Fruit fly (Drosophila melanogaster) whole organism, embryonic: Measurements from ENCODE around the gene nerfin-2.

Experiments
- Atf-2 ChIP-seq: fragments of 200-800 bp; sonication (Bioruptor generic); optimal IDR thresholded peaks from 2 replicates; lab custom pipeline; 2016; ENCODE audit warnings: missing biosample characterization, missing genetic modification characterization
- CG10209 ChIP-seq: fragments of 200-800 bp; sonication (Bioruptor generic); optimal IDR thresholded peaks from 3 replicates; lab custom pipeline; 2017; ENCODE audit warnings: missing biosample characterization, mild to moderate bottlenecking, missing genetic modification characterization, missing genetic modification reagents
- CG10321 ChIP-seq: fragments of 200-800 bp; sonication (Bioruptor generic); IDR thresholded peaks from 2 replicates; pipeline ENCODE4 v1.3.6; 2022; ENCODE audit warnings: missing biosample characterization, missing genetic modification characterization
- CG10654 ChIP-seq: fragments of 200-800 bp; sonication (Bioruptor generic); optimal IDR thresholded peaks from 2 replicates; lab custom pipeline; 2016; ENCODE audit warnings: missing biosample characterization, missing genetic modification characterization
- CG11247 ChIP-seq: fragments of 200-800 bp; sonication (Bioruptor generic); IDR thresholded peaks from 2 replicates; pipeline ENCODE4 v1.3.6; 2022; ENCODE audit warnings: missing biosample characterization, missing genetic modification characterization
- CG12071 ChIP-seq: fragments of 200-800 bp; sonication (Bioruptor generic); optimal IDR thresholded peaks from 3 replicates; lab custom pipeline; 2018; ENCODE audit warnings: missing biosample characterization, mild to moderate bottlenecking, missing genetic modification characterization
- CG14014 ChIP-seq: fragments of 200-800 bp; sonication (Bioruptor generic); IDR thresholded peaks from 2 replicates; pipeline ENCODE4 v1.3.6; 2022; ENCODE audit warnings: missing biosample characterization, missing genetic modification characterization
- CG16815 ChIP-seq: fragments of 200-800 bp; sonication (Bioruptor generic); optimal IDR thresholded peaks from 3 replicates; lab custom pipeline; 2017; ENCODE audit warnings: missing biosample characterization, mild to moderate bottlenecking, missing genetic modification characterization
- CG17361 ChIP-seq: fragments of 200-800 bp; sonication (Bioruptor generic); IDR thresholded peaks from 3 replicates; pipeline ENCODE4 v1.3.6; 2022; ENCODE audit warnings: missing biosample characterization, missing genetic modification characterization
- CG17802 ChIP-seq: fragments of 200-800 bp; sonication (Bioruptor generic); optimal IDR thresholded peaks from 2 replicates; lab custom pipeline; 2018; ENCODE audit warnings: missing biosample characterization, mild to moderate bottlenecking, missing genetic modification characterization, moderate library complexity
- CG32532 ChIP-seq: fragments of 200-800 bp; sonication (Bioruptor generic); IDR thresholded peaks from 2 replicates; pipeline ENCODE4 v1.3.6; 2022; ENCODE audit warnings: missing biosample characterization, missing genetic modification characterization
- CG34224 ChIP-seq: fragments of 200-800 bp; sonication (Bioruptor generic); IDR thresholded peaks from 3 replicates; pipeline ENCODE4 v1.3.6; 2022; ENCODE audit warnings: missing biosample characterization, missing genetic modification characterization; ENCODE audit not compliant: partially characterized antibody
- CG3847 ChIP-seq: fragments of 200-800 bp; sonication (Bioruptor generic); IDR thresholded peaks from 2 replicates; pipeline ENCODE4 v1.3.6; 2022; ENCODE audit warnings: missing biosample characterization, missing genetic modification characterization
- CG42726 ChIP-seq: fragments of 200-800 bp; sonication (Bioruptor generic); IDR thresholded peaks from 2 replicates; pipeline ENCODE4 v1.3.6; 2022; ENCODE audit warnings: missing biosample characterization, missing genetic modification characterization; ENCODE audit not compliant: partially characterized antibody
- CG4282 ChIP-seq: fragments of 200-800 bp; sonication (Bioruptor generic); optimal IDR thresholded peaks from 2 replicates; lab custom pipeline; 2016; ENCODE audit warnings: missing biosample characterization, missing genetic modification characterization
- CG4360 ChIP-seq: fragments of 200-800 bp; sonication (Bioruptor generic); IDR thresholded peaks from 2 replicates; pipeline ENCODE4 v1.3.6; 2022; ENCODE audit warnings: missing biosample characterization, missing genetic modification characterization
- CG43689 ChIP-seq: fragments of 200-800 bp; sonication (Bioruptor generic); IDR thresholded peaks from 2 replicates; pipeline ENCODE4 v1.3.6; 2022; ENCODE audit warnings: missing biosample characterization, missing genetic modification characterization
- CG4424 ChIP-seq: fragments of 200-800 bp; sonication (Bioruptor generic); optimal IDR thresholded peaks from 3 replicates; lab custom pipeline; 2016; ENCODE audit warnings: missing biosample characterization, missing genetic modification characterization
- CG6254 ChIP-seq: fragments of 200-800 bp; sonication (Bioruptor generic); optimal IDR thresholded peaks from 3 replicates; lab custom pipeline; 2017; ENCODE audit warnings: mild to moderate bottlenecking, missing biosample characterization, missing genetic modification reagents, missing genetic modification characterization
- CG8944 ChIP-seq: fragments of 200-800 bp; sonication (Bioruptor generic); optimal IDR thresholded peaks from 3 replicates; lab custom pipeline; 2016; ENCODE audit warnings: missing biosample characterization, missing genetic modification characterization
- CG9876 ChIP-seq: fragments of 200-800 bp; sonication (Bioruptor generic); optimal IDR thresholded peaks from 2 replicates; lab custom pipeline; 2016; ENCODE audit warnings: missing biosample characterization, missing genetic modification characterization
- CTCF ChIP-seq: fragments of 200-800 bp; sonication (Bioruptor generic); optimal IDR thresholded peaks from 2 replicates; lab custom pipeline; 2017; ENCODE audit warnings: missing biosample characterization, mild to moderate bottlenecking, missing genetic modification characterization, moderate library complexity
- D ChIP-seq, 2 experiments: fragments of 200-800 bp in 1 of 2; fragments of >200 bp in 1 of 2; sonication (Bioruptor generic) in 1 of 2; optimal IDR thresholded peaks; 2 replicates in 1 of 2; 3 replicates in 1 of 2; lab custom pipeline; 2017; ENCODE audit warnings: mild to moderate bottlenecking in 1 of 2, missing biosample characterization in 1 of 2, missing genetic modification characterization in 1 of 2, missing genetic modification reagents in 1 of 2
- Deaf1 ChIP-seq: fragments of 200-800 bp; optimal IDR thresholded peaks from 3 replicates; lab custom pipeline; 2019; ENCODE audit warnings: missing biosample characterization, mild to moderate bottlenecking, missing genetic modification characterization, moderate library complexity
- Doc2 ChIP-seq: fragments of 200-800 bp; sonication (Bioruptor generic); IDR thresholded peaks from 2 replicates; pipeline ENCODE4 v1.3.6; 2022; ENCODE audit warnings: missing biosample characterization, missing genetic modification characterization
- HmgZ ChIP-seq: fragments of 200-800 bp; sonication (Bioruptor generic); optimal IDR thresholded peaks from 2 replicates; lab custom pipeline; 2018; ENCODE audit warnings: missing biosample characterization, mild to moderate bottlenecking, missing genetic modification characterization
- MESR4 ChIP-seq: fragments of 200-800 bp; sonication (Bioruptor generic); optimal IDR thresholded peaks from 2 replicates; lab custom pipeline; 2018; ENCODE audit warnings: missing biosample characterization, mild to moderate bottlenecking, missing genetic modification characterization, moderate library complexity
- NC2α ChIP-seq: fragments of 200-800 bp; sonication (Bioruptor generic); optimal IDR thresholded peaks from 2 replicates; lab custom pipeline; 2016; ENCODE audit warnings: missing biosample characterization, missing genetic modification characterization
- NK7.1 ChIP-seq: fragments of 200-800 bp; sonication (Bioruptor generic); optimal IDR thresholded peaks from 3 replicates; lab custom pipeline; 2016; ENCODE audit warnings: missing biosample characterization, missing genetic modification characterization
- Spps ChIP-seq: fragments of 200-800 bp; sonication (Bioruptor generic); optimal IDR thresholded peaks from 2 replicates; lab custom pipeline; 2018; ENCODE audit warnings: missing biosample characterization, mild to moderate bottlenecking, missing genetic modification characterization
- ara ChIP-seq: fragments of 200-800 bp; sonication (Bioruptor generic); IDR thresholded peaks from 2 replicates; pipeline ENCODE4 v1.3.6; 2022; ENCODE audit warnings: missing biosample characterization, missing genetic modification characterization
- ase ChIP-seq: fragments of 200-800 bp; sonication (Bioruptor generic); IDR thresholded peaks from 3 replicates; pipeline ENCODE4 v1.3.6; 2022; ENCODE audit warnings: missing biosample characterization, missing genetic modification characterization
- bcd ChIP-seq: fragments of 200-800 bp; sonication (Bioruptor generic); optimal IDR thresholded peaks from 2 replicates; lab custom pipeline; 2017; ENCODE audit warnings: missing biosample characterization, mild to moderate bottlenecking, missing genetic modification characterization
- caup ChIP-seq: fragments of 200-800 bp; sonication (Bioruptor generic); optimal IDR thresholded peaks from 3 replicates; lab custom pipeline; 2017; ENCODE audit warnings: missing biosample characterization, mild to moderate bottlenecking, missing genetic modification characterization, moderate library complexity; ENCODE audit not compliant: severe bottlenecking
- chif ChIP-seq, 2 experiments: fragments of 200-800 bp; sonication (Bioruptor generic); optimal IDR thresholded peaks; 3 replicates each; lab custom pipeline; 2016; ENCODE audit warnings: missing biosample characterization in 2 of 2, missing genetic modification characterization in 2 of 2
- dati ChIP-seq: fragments of 200-800 bp; sonication (Bioruptor generic); IDR thresholded peaks from 2 replicates; pipeline ENCODE4 v1.3.6; 2022; ENCODE audit warnings: missing biosample characterization, missing genetic modification characterization
- esg ChIP-seq: fragments of 200-800 bp; sonication (Bioruptor generic); conservative IDR thresholded peaks from 2 replicates; pipeline ENCODE4 v1.3.6; 2022; ENCODE audit warnings: missing biosample characterization, missing genetic modification characterization
- fru ChIP-seq: fragments of >200 bp; optimal IDR thresholded peaks from 2 replicates; lab custom pipeline; 2017
- gem ChIP-seq: fragments of 200-800 bp; sonication (Bioruptor generic); optimal IDR thresholded peaks from 2 replicates; lab custom pipeline; 2019; ENCODE audit warnings: missing biosample characterization, mild to moderate bottlenecking, missing genetic modification characterization, moderate library complexity
- h ChIP-seq: fragments of >200 bp; optimal IDR thresholded peaks from 2 replicates; lab custom pipeline; 2017
- insv ChIP-seq, 2 experiments: fragments of 200-800 bp; sonication (Bioruptor generic); optimal IDR thresholded peaks; 3 replicates each; lab custom pipeline; 2016 to 2018; ENCODE audit warnings: missing biosample characterization in 2 of 2, missing genetic modification characterization in 2 of 2
- ken ChIP-seq: fragments of 200-800 bp; sonication (Bioruptor generic); IDR thresholded peaks from 3 replicates; pipeline ENCODE4 v1.3.6; 2022; ENCODE audit warnings: missing biosample characterization, missing genetic modification characterization
- lmd ChIP-seq: fragments of 200-800 bp; sonication (Bioruptor generic); IDR thresholded peaks from 2 replicates; pipeline ENCODE4 v1.3.6; 2022; ENCODE audit warnings: missing biosample characterization, missing genetic modification characterization
- luna ChIP-seq: fragments of 200-800 bp; sonication (Bioruptor generic); optimal IDR thresholded peaks from 2 replicates; lab custom pipeline; 2016; ENCODE audit warnings: missing biosample characterization, missing genetic modification characterization
- mam ChIP-seq: fragments of 200-800 bp; sonication (Bioruptor generic); optimal IDR thresholded peaks from 3 replicates; lab custom pipeline; 2016; ENCODE audit warnings: missing biosample characterization, missing genetic modification characterization
- nerfin-1 ChIP-seq: fragments of 200-800 bp; sonication (Bioruptor generic); optimal IDR thresholded peaks from 3 replicates; lab custom pipeline; 2019; ENCODE audit warnings: missing biosample characterization, mild to moderate bottlenecking, missing genetic modification characterization, moderate library complexity
- nmo ChIP-seq: fragments of 200-800 bp; sonication (Bioruptor generic); optimal IDR thresholded peaks from 2 replicates; lab custom pipeline; 2018; ENCODE audit warnings: missing biosample characterization, mild to moderate bottlenecking, missing genetic modification characterization, moderate library complexity
- row ChIP-seq: fragments of 200-800 bp; sonication (Bioruptor generic); IDR thresholded peaks from 3 replicates; pipeline ENCODE4 v1.3.6; 2022; ENCODE audit warnings: missing biosample characterization, missing genetic modification characterization
- sima ChIP-seq: fragments of 200-800 bp; sonication (Bioruptor generic); optimal IDR thresholded peaks from 2 replicates; lab custom pipeline; 2016; ENCODE audit warnings: missing biosample characterization, missing genetic modification characterization
- stc ChIP-seq: fragments of 200-800 bp; sonication (Bioruptor generic); IDR thresholded peaks from 2 replicates; pipeline ENCODE4 v1.3.6; 2022; ENCODE audit warnings: missing biosample characterization, missing genetic modification characterization
- sug ChIP-seq: fragments of 200-800 bp; optimal IDR thresholded peaks from 2 replicates; lab custom pipeline; 2019; ENCODE audit warnings: missing biosample characterization, mild to moderate bottlenecking, missing genetic modification characterization, moderate library complexity
- vvl ChIP-seq: fragments of 200-800 bp; sonication (Bioruptor generic); IDR thresholded peaks from 2 replicates; pipeline ENCODE4 v1.3.6; 2022; ENCODE audit warnings: missing biosample characterization, missing genetic modification characterization
- zen2 ChIP-seq: fragments of 200-800 bp; sonication (Bioruptor generic); IDR thresholded peaks from 3 replicates; pipeline ENCODE4 v1.3.6; 2022; ENCODE audit warnings: missing biosample characterization, missing genetic modification characterization; ENCODE audit not compliant: partially characterized antibody

The nerfin-2 gene

DNA sequence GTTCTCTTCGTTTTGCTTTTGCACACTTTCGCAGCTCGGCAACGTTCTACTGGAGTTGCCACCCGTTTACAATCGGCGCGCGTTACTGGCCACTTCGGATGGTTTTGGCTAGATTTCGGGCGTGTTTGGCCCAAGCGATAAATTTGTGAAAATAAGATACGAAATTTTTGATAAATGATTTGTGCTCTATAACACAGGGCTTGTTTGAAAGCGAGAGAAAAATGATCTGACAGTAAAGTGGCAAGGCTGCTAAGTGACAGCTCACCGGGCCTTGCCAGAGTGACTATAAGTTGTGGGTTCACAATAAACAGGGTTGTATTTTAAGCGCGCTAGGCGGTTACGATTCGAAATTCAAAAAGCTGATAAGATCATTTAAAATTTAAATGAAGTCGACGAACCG lies 39.0 kb downstream of the nerfin-2 start, which contains the start of gene Fmr1 (continued):
- TF ChIP-seq luna (GFP tag; lab: Kevin White, UChicago) (peak; percentile 12), CG6254 (GFP tag; lab: Kevin White, UChicago) (no peak), CG10654 (GFP tag; lab: Kevin White, UChicago) (peak; percentile 32), row (peak; percentile 70), CG12071 (no peak), Deaf1 (tag; lab: Kevin White, UChicago) (peak; percentile 60), CG17361 (GFP tag; lab: Robert Waterston, UW) (peak; percentile 61), h (lab: Kevin White, UChicago) (no peak), HmgZ (peak; percentile 73), CG4424 (GFP tag; lab: Kevin White, UChicago) (peak; percentile 22), CG34224 (GFP tag; lab: Robert Waterston, UW) (no peak), esg (no peak; the same call in 1 of the 2 replicates), ken (GFP tag; lab: Robert Waterston, UW) (no peak), D (optimal IDR thresholded peaks at IDR 0.05; lab: Kevin White, UChicago) (peak; percentile 71), D (GFP tag; optimal IDR thresholded peaks at IDR 0.05; lab: Kevin White, UChicago) (no peak), CG11247 (GFP tag; lab: Robert Waterston, UW) (peak; percentile 29; the same call in 1 of the 2 replicates), CG16815 (GFP tag; lab: Kevin White, UChicago) (peak; percentile 9), CG8944 (GFP tag; lab: Kevin White, UChicago) (peak; percentile 64), lmd (GFP tag; lab: Robert Waterston, UW) (peak; percentile 51; the same call in 1 of the 2 replicates), CG4282 (GFP tag; lab: Kevin White, UChicago) (peak; percentile 32), CG9876 (GFP tag; lab: Kevin White, UChicago) (peak; percentile 49), CG14014 (GFP tag; lab: Robert Waterston, UW) (peak; percentile 61), Spps (tag; lab: Kevin White, UChicago) (peak; percentile 10), bcd (peak; percentile 44), CG17802 (tag; lab: Kevin White, UChicago) (no peak), sug (peak; percentile 66), CG42726 (GFP tag; lab: Robert Waterston, UW) (no peak), NC2α (GFP tag; lab: Kevin White, UChicago) (peak; percentile 39), sima (GFP tag; lab: Kevin White, UChicago) (no peak), CG10321 (no peak), zen2 (no peak), CG32532 (GFP tag; lab: Robert Waterston, UW) (peak; percentile 62), vvl (GFP tag; lab: Robert Waterston, UW) (no peak), chif (GFP tag; optimal IDR thresholded peaks at IDR 0.05; lab: Kevin White, UChicago) (peak in 1 of 2 experiments; percentile 64), nmo (peak; percentile 77), ara (GFP tag; lab: Robert Waterston, UW) (no peak), CG4360 (no peak), insv (GFP tag; optimal IDR thresholded peaks at IDR 0.05; lab: Kevin White, UChicago) (no peak), MESR4 (peak; percentile 24), dati (GFP tag; lab: Robert Waterston, UW) (no peak), CG43689 (no peak), CG3847 (peak; percentile 88), CG10209 (GFP tag; lab: Kevin White, UChicago) (peak; percentile 28), mam (GFP tag; lab: Kevin White, UChicago) (peak; percentile 68), stc (GFP tag; lab: Robert Waterston, UW) (no peak), Doc2 (GFP tag; lab: Robert Waterston, UW) (no peak), nerfin-1 (tag; lab: Kevin White, UChicago) (peak; percentile 24), caup (GFP tag; lab: Kevin White, UChicago) (no peak), gem (tag; lab: Kevin White, UChicago) (peak; percentile 51), ase (GFP tag; lab: Robert Waterston, UW) (no peak), CTCF (GFP tag; lab: Kevin White, UChicago) (peak; percentile 29), NK7.1 (GFP tag; lab: Kevin White, UChicago) (no peak), fru (lab: Kevin White, UChicago) (no peak), Atf-2 (peak; percentile 29)
